Fruit fly (Drosophila melanogaster) whole organism, embryonic: ENCODE data around the gene CG11249.

ENCODE experiments used
- ATbp ChIP-seq: fragments of 200-800 bp; sonication (Bioruptor generic); optimal IDR thresholded peaks from 2 replicates; lab custom pipeline; 2017; ENCODE audit warnings: missing biosample characterization, mild to moderate bottlenecking, missing genetic modification characterization, missing genetic modification reagents
- B-H1 ChIP-seq: fragments of 200-800 bp; sonication (Bioruptor generic); IDR thresholded peaks from 3 replicates; pipeline ENCODE4 v1.3.6; 2022; ENCODE audit warnings: missing biosample characterization, missing genetic modification characterization
- Bgb ChIP-seq: fragments of 200-800 bp; sonication (Bioruptor generic); IDR thresholded peaks from 2 replicates; pipeline ENCODE4 v1.3.6; 2022; ENCODE audit warnings: missing biosample characterization, missing genetic modification characterization; ENCODE audit not compliant: partially characterized antibody
- CG1024 ChIP-seq: fragments of 200-800 bp; sonication (Bioruptor generic); IDR thresholded peaks from 2 replicates; pipeline ENCODE4 v1.3.6; 2022; ENCODE audit warnings: missing biosample characterization, missing genetic modification characterization
- CG11723 ChIP-seq: fragments of 200-800 bp; sonication (Bioruptor generic); optimal IDR thresholded peaks from 2 replicates; lab custom pipeline; 2017; ENCODE audit warnings: missing biosample characterization, mild to moderate bottlenecking, missing genetic modification characterization
- CG13624 ChIP-seq: fragments of 200-800 bp; sonication (Bioruptor generic); optimal IDR thresholded peaks from 2 replicates; lab custom pipeline; 2016; ENCODE audit warnings: missing biosample characterization, missing genetic modification characterization
- CG14667 ChIP-seq: fragments of 200-800 bp; sonication (Bioruptor generic); IDR thresholded peaks from 2 replicates; pipeline ENCODE4 v1.3.6; 2022; ENCODE audit warnings: missing biosample characterization, missing genetic modification characterization
- CG17359 ChIP-seq: fragments of 200-800 bp; sonication (Bioruptor generic); optimal IDR thresholded peaks from 3 replicates; lab custom pipeline; 2018; ENCODE audit warnings: missing biosample characterization, mild to moderate bottlenecking, missing genetic modification characterization, moderate library complexity
- CG17568 ChIP-seq: fragments of 200-800 bp; sonication (Bioruptor generic); optimal IDR thresholded peaks from 2 replicates; lab custom pipeline; 2018; ENCODE audit warnings: missing biosample characterization, mild to moderate bottlenecking, missing genetic modification characterization, moderate library complexity
- CG17829 ChIP-seq: fragments of 200-800 bp; optimal IDR thresholded peaks from 2 replicates; lab custom pipeline; 2019; ENCODE audit warnings: missing biosample characterization, mild to moderate bottlenecking, missing genetic modification characterization, moderate library complexity
- CG2120 ChIP-seq: fragments of 200-800 bp; sonication (Bioruptor generic); optimal IDR thresholded peaks from 3 replicates; lab custom pipeline; 2016; ENCODE audit warnings: missing biosample characterization, missing genetic modification characterization
- CG2712 ChIP-seq: fragments of 200-800 bp; optimal IDR thresholded peaks from 3 replicates; lab custom pipeline; 2019; ENCODE audit warnings: missing biosample characterization, mild to moderate bottlenecking, missing genetic modification characterization, moderate library complexity
- CG30020 ChIP-seq: fragments of 200-800 bp; optimal IDR thresholded peaks from 2 replicates; lab custom pipeline; 2019; ENCODE audit warnings: missing biosample characterization, mild to moderate bottlenecking, missing genetic modification characterization, moderate library complexity
- CG31388 ChIP-seq: fragments of 200-800 bp; sonication (Bioruptor generic); optimal IDR thresholded peaks from 2 replicates; lab custom pipeline; 2016; ENCODE audit warnings: missing biosample characterization, missing genetic modification characterization
- CG32772 ChIP-seq: fragments of 200-800 bp; sonication (Bioruptor generic); IDR thresholded peaks from 2 replicates; pipeline ENCODE4 v1.3.6; 2022; ENCODE audit warnings: missing biosample characterization, missing genetic modification characterization
- CG6765 ChIP-seq: fragments of 200-800 bp; sonication (Bioruptor generic); optimal IDR thresholded peaks from 3 replicates; lab custom pipeline; 2017; ENCODE audit warnings: missing biosample characterization, mild to moderate bottlenecking, missing genetic modification characterization
- CG7987 ChIP-seq: fragments of 200-800 bp; sonication (Bioruptor generic); optimal IDR thresholded peaks from 2 replicates; lab custom pipeline; 2018; ENCODE audit warnings: missing biosample characterization, mild to moderate bottlenecking, missing genetic modification characterization, moderate library complexity
- CG8924 ChIP-seq: fragments of 200-800 bp; optimal IDR thresholded peaks from 3 replicates; lab custom pipeline; 2019; ENCODE audit warnings: missing biosample characterization, mild to moderate bottlenecking, missing genetic modification characterization, moderate library complexity
- CG9932 ChIP-seq: fragments of 200-800 bp; sonication (Bioruptor generic); IDR thresholded peaks from 2 replicates; pipeline ENCODE4 v1.3.6; 2022; ENCODE audit warnings: missing biosample characterization, missing genetic modification characterization
- CTCF ChIP-seq: fragments of 200-800 bp; sonication (Bioruptor generic); optimal IDR thresholded peaks from 2 replicates; lab custom pipeline; 2017; ENCODE audit warnings: missing biosample characterization, mild to moderate bottlenecking, missing genetic modification characterization, moderate library complexity
- Doc3 ChIP-seq: fragments of 200-800 bp; sonication (Bioruptor generic); IDR thresholded peaks from 3 replicates; pipeline ENCODE4 v1.3.6; 2022; ENCODE audit warnings: missing biosample characterization, missing genetic modification characterization; ENCODE audit not compliant: partially characterized antibody
- E2f2 ChIP-seq: fragments of 200-800 bp; sonication (Bioruptor generic); IDR thresholded peaks from 2 replicates; pipeline ENCODE4 v1.3.6; 2022; ENCODE audit warnings: missing biosample characterization, missing genetic modification characterization
- ERR ChIP-seq: fragments of 200-800 bp; sonication (Bioruptor generic); optimal IDR thresholded peaks from 2 replicates; lab custom pipeline; 2016; ENCODE audit warnings: missing biosample characterization, missing genetic modification characterization
- HLH3B ChIP-seq: fragments of 200-800 bp; sonication (Bioruptor generic); IDR thresholded peaks from 2 replicates; pipeline ENCODE4 v1.3.6; 2022; ENCODE audit warnings: missing biosample characterization, missing genetic modification characterization
- Hey ChIP-seq: fragments of 200-800 bp; sonication (Bioruptor generic); optimal IDR thresholded peaks from 3 replicates; lab custom pipeline; 2018; ENCODE audit warnings: missing biosample characterization, mild to moderate bottlenecking, missing genetic modification characterization
- HmgD ChIP-seq: fragments of 200-800 bp; sonication (Bioruptor generic); optimal IDR thresholded peaks from 3 replicates; lab custom pipeline; 2016; ENCODE audit warnings: missing biosample characterization, missing genetic modification characterization
- Hmx ChIP-seq: fragments of 200-800 bp; sonication (Bioruptor generic); optimal IDR thresholded peaks from 2 replicates; lab custom pipeline; 2016; ENCODE audit warnings: missing biosample characterization, missing genetic modification characterization
- Hr39 ChIP-seq: fragments of >200 bp; optimal IDR thresholded peaks from 2 replicates; lab custom pipeline; 2017
- Jarid2 ChIP-seq: fragments of 200-800 bp; sonication (Bioruptor generic); optimal IDR thresholded peaks from 3 replicates; lab custom pipeline; 2017; ENCODE audit warnings: mild to moderate bottlenecking, missing biosample characterization, missing genetic modification reagents, missing genetic modification characterization
- Kr ChIP-seq: fragments of 200-800 bp; sonication (Bioruptor generic); optimal IDR thresholded peaks from 2 replicates; lab custom pipeline; 2017; ENCODE audit warnings: missing biosample characterization, mild to moderate bottlenecking, missing genetic modification characterization
- Max ChIP-seq: fragments of 200-800 bp; sonication (Bioruptor generic); optimal IDR thresholded peaks from 2 replicates; lab custom pipeline; 2016; ENCODE audit warnings: missing biosample characterization, mild to moderate bottlenecking, missing genetic modification characterization
- Myb ChIP-seq: fragments of 200-800 bp; sonication (Bioruptor generic); optimal IDR thresholded peaks from 2 replicates; lab custom pipeline; 2016; ENCODE audit warnings: missing biosample characterization, missing genetic modification characterization
- NC2β ChIP-seq: fragments of 200-800 bp; sonication (Bioruptor generic); optimal IDR thresholded peaks from 2 replicates; lab custom pipeline; 2016; ENCODE audit warnings: missing biosample characterization, missing genetic modification characterization
- NFAT ChIP-seq: fragments of 200-800 bp; sonication (Bioruptor generic); IDR thresholded peaks from 2 replicates; pipeline ENCODE4 v1.3.6; 2022; ENCODE audit warnings: missing biosample characterization, missing genetic modification characterization
- Nf-YA ChIP-seq: fragments of 200-800 bp; sonication (Bioruptor generic); IDR thresholded peaks from 2 replicates; pipeline ENCODE4 v1.3.6; 2022; ENCODE audit warnings: missing biosample characterization, missing genetic modification characterization
- Six4 ChIP-seq: fragments of 200-800 bp; sonication (Bioruptor generic); optimal IDR thresholded peaks from 2 replicates; lab custom pipeline; 2016; ENCODE audit warnings: missing biosample characterization, missing genetic modification characterization
- Vsx1 ChIP-seq: fragments of 200-800 bp; sonication (Bioruptor generic); optimal IDR thresholded peaks from 2 replicates; lab custom pipeline; 2017; ENCODE audit warnings: missing biosample characterization, mild to moderate bottlenecking, missing genetic modification characterization, missing genetic modification reagents
- Xbp1 ChIP-seq: fragments of 200-800 bp; sonication (Bioruptor generic); optimal IDR thresholded peaks from 3 replicates; lab custom pipeline; 2016; ENCODE audit warnings: missing biosample characterization, mild to moderate bottlenecking, missing genetic modification characterization
- crp ChIP-seq, 2 experiments: fragments of 200-800 bp; sonication (Bioruptor generic); optimal IDR thresholded peaks; 2 replicates in 1 of 2; 3 replicates in 1 of 2; lab custom pipeline; 2017; ENCODE audit warnings: missing biosample characterization in 2 of 2, missing genetic modification characterization in 2 of 2, mild to moderate bottlenecking in 1 of 2, moderate library complexity in 1 of 2
- hth ChIP-seq: fragments of >200 bp; optimal IDR thresholded peaks from 2 replicates; lab custom pipeline; 2017; ENCODE audit warnings: inconsistent platforms
- ind ChIP-seq: fragments of 200-800 bp; sonication (Bioruptor generic); optimal IDR thresholded peaks from 3 replicates; lab custom pipeline; 2016; ENCODE audit warnings: missing biosample characterization, missing genetic modification characterization
- lmd ChIP-seq: fragments of 200-800 bp; sonication (Bioruptor generic); IDR thresholded peaks from 2 replicates; pipeline ENCODE4 v1.3.6; 2022; ENCODE audit warnings: missing biosample characterization, missing genetic modification characterization
- org-1 ChIP-seq: fragments of 200-800 bp; sonication (Bioruptor generic); optimal IDR thresholded peaks from 2 replicates; lab custom pipeline; 2017; ENCODE audit warnings: missing biosample characterization, missing genetic modification characterization
- psq ChIP-seq: fragments of 200-800 bp; sonication (Bioruptor generic); optimal IDR thresholded peaks from 2 replicates; lab custom pipeline; 2017; ENCODE audit warnings: missing biosample characterization, missing genetic modification characterization
- rib ChIP-seq: fragments of 200-800 bp; sonication (Bioruptor generic); IDR thresholded peaks from 2 replicates; pipeline ENCODE4 v1.3.6; 2022; ENCODE audit warnings: missing biosample characterization, missing genetic modification characterization
- salm ChIP-seq: fragments of 200-800 bp; sonication (Bioruptor generic); optimal IDR thresholded peaks from 2 replicates; lab custom pipeline; 2018; ENCODE audit warnings: missing biosample characterization, mild to moderate bottlenecking, missing genetic modification characterization
- sc ChIP-seq, 3 experiments: fragments of >200 bp in 2 of 3; fragments of 200-800 bp in 1 of 3; sonication (Bioruptor generic) in 1 of 3; optimal IDR thresholded peaks; 2 replicates in 2 of 3; 3 replicates in 1 of 3; lab custom pipeline; 2017; ENCODE audit warnings: mild to moderate bottlenecking in 1 of 3, missing biosample characterization in 1 of 3, missing genetic modification characterization in 1 of 3, missing genetic modification reagents in 1 of 3
- scrt ChIP-seq: fragments of 200-800 bp; sonication (Bioruptor generic); optimal IDR thresholded peaks from 2 replicates; lab custom pipeline; 2018; ENCODE audit warnings: missing biosample characterization, mild to moderate bottlenecking, missing genetic modification characterization, moderate library complexity
- sens-2 ChIP-seq: fragments of 200-800 bp; sonication (Bioruptor generic); IDR thresholded peaks from 2 replicates; pipeline ENCODE4 v1.3.6; 2022; ENCODE audit warnings: missing biosample characterization, missing genetic modification characterization
- slou ChIP-seq: fragments of 200-800 bp; sonication (Bioruptor generic); optimal IDR thresholded peaks from 3 replicates; lab custom pipeline; 2016; ENCODE audit warnings: missing biosample characterization, missing genetic modification characterization
- tup ChIP-seq: fragments of 200-800 bp; sonication (Bioruptor generic); optimal IDR thresholded peaks from 2 replicates; lab custom pipeline; 2016; ENCODE audit warnings: missing biosample characterization, mild to moderate bottlenecking, missing genetic modification characterization, moderate library complexity
- zen ChIP-seq: fragments of 200-800 bp; sonication (Bioruptor generic); optimal IDR thresholded peaks from 3 replicates; lab custom pipeline; 2018; ENCODE audit warnings: missing biosample characterization, mild to moderate bottlenecking, missing genetic modification characterization, moderate library complexity

Gene CG11249

dm6 chr3L:21679687-21680086 is 7.7 kb downstream of the CG11249 start, which contains the start of the genes Als2 and CG11248 (continued):
- peak; percentile 51 for TF ChIP-seq CG31388 (GFP tag; lab: Kevin White, UChicago)
- no peak for TF ChIP-seq Jarid2 (GFP tag; lab: Kevin White, UChicago)
- no peak for TF ChIP-seq HmgD
- no peak for TF ChIP-seq slou
- TF ChIP-seq Bgb (GFP tag; lab: Robert Waterston, UW), result no peak
- peak; percentile 82 for TF ChIP-seq CG9932 (GFP tag; lab: Robert Waterston, UW)
- TF ChIP-seq ind, result peak; percentile 79
- TF ChIP-seq CG7987 (GFP tag; lab: Kevin White, UChicago), result no peak
- peak; percentile 86 for TF ChIP-seq Xbp1 (GFP tag; lab: Kevin White, UChicago)
- no peak for TF ChIP-seq Vsx1 (GFP tag; lab: Kevin White, UChicago)
- no peak for TF ChIP-seq ATbp
- TF ChIP-seq org-1 (GFP tag; lab: Kevin White, UChicago), result no peak
- peak; percentile 18 for TF ChIP-seq ERR (GFP tag; lab: Kevin White, UChicago)
- TF ChIP-seq salm (tag; lab: Kevin White, UChicago), result no peak
- no peak for TF ChIP-seq Hr39
- no peak for TF ChIP-seq Hmx (GFP tag; lab: Kevin White, UChicago)
- TF ChIP-seq sc (optimal IDR thresholded peaks at IDR 0.05; lab: Kevin White, UChicago), result no peak
- no peak for TF ChIP-seq sc (GFP tag; optimal IDR thresholded peaks at IDR 0.05; lab: Kevin White, UChicago)
- no peak for TF ChIP-seq hth (lab: Kevin White, UChicago)
- TF ChIP-seq Myb (GFP tag; lab: Kevin White, UChicago), result peak; percentile 4
- TF ChIP-seq CG8924 (tag; lab: Kevin White, UChicago), result peak; percentile 91
- peak; percentile 63 for TF ChIP-seq CG32772 (GFP tag; lab: Robert Waterston, UW)
- no peak for TF ChIP-seq CG17568
- TF ChIP-seq psq (GFP tag; lab: Kevin White, UChicago), result no peak
- no peak for TF ChIP-seq Kr
- TF ChIP-seq crp (GFP tag; optimal IDR thresholded peaks at IDR 0.05; lab: Kevin White, UChicago), result peak; percentile 78 to 93
- peak; percentile 69 for TF ChIP-seq CG13624 (GFP tag; lab: Kevin White, UChicago)
- peak; percentile 32; the same call in 1 of the 2 replicates for TF ChIP-seq E2f2
- no peak for TF ChIP-seq CG14667 (GFP tag; lab: Robert Waterston, UW)
- TF ChIP-seq CTCF (GFP tag; lab: Kevin White, UChicago), result no peak
- peak; percentile 27 for TF ChIP-seq CG11723 (GFP tag; lab: Kevin White, UChicago)
- peak; percentile 74 for TF ChIP-seq lmd (GFP tag; lab: Robert Waterston, UW)
- TF ChIP-seq HLH3B, result peak; percentile 54; the same call in 1 of the 2 replicates
- no peak for TF ChIP-seq Doc3
- TF ChIP-seq CG17359 (tag; lab: Kevin White, UChicago), result peak; percentile 59
- peak; percentile 66 for TF ChIP-seq Max (GFP tag; lab: Kevin White, UChicago)
- TF ChIP-seq zen (tag; lab: Kevin White, UChicago), result peak; percentile 78
- TF ChIP-seq CG2712 (tag; lab: Kevin White, UChicago), result peak; percentile 86
- TF ChIP-seq NC2β (GFP tag; lab: Kevin White, UChicago), result peak; percentile 46
- TF ChIP-seq scrt (GFP tag; lab: Kevin White, UChicago), result no peak
- TF ChIP-seq CG17829 (tag; lab: Kevin White, UChicago), result peak; percentile 86
- peak; percentile 57 for TF ChIP-seq Six4 (GFP tag; lab: Kevin White, UChicago)
- TF ChIP-seq rib (GFP tag; lab: Robert Waterston, UW), result no peak
- TF ChIP-seq B-H1 (GFP tag; lab: Robert Waterston, UW), result peak; percentile 43; the same call in 2 of the 3 replicates
- TF ChIP-seq tup (GFP tag; lab: Kevin White, UChicago), result no peak
- TF ChIP-seq Hey (tag; lab: Kevin White, UChicago), result no peak
- no peak for TF ChIP-seq sens-2 (GFP tag; lab: Robert Waterston, UW)
- TF ChIP-seq CG6765 (GFP tag; lab: Kevin White, UChicago), result no peak
- TF ChIP-seq NFAT (GFP tag; lab: Robert Waterston, UW), result peak; percentile 50
- TF ChIP-seq CG1024 (GFP tag; lab: Robert Waterston, UW), result peak; percentile 14; the same call in 1 of the 2 replicates
- peak; percentile 87 for TF ChIP-seq CG2120 (GFP tag; lab: Kevin White, UChicago)
- TF ChIP-seq Nf-YA (GFP tag; lab: Robert Waterston, UW), result no peak
- peak; percentile 84 for TF ChIP-seq CG30020
